Worm (Caenorhabditis elegans) whole organism, L4 larva: ENCODE measurements around the gene ets-9.

ENCODE experiments used
- ceh-82 ChIP-seq: sonication (generic microtip); optimal IDR thresholded peaks from 2 replicates; lab custom pipeline; 2017; ENCODE audit warnings: missing biosample characterization, missing genetic modification characterization
- daf-12 ChIP-seq: fragments of 150-350 bp; optimal IDR thresholded peaks from 2 replicates; lab custom pipeline; 2014; ENCODE audit warnings: missing biosample characterization, missing genetic modification reagents, missing genetic modification characterization
- nhr-10 ChIP-seq: fragments of 150-350 bp; optimal IDR thresholded peaks from 2 replicates; lab custom pipeline; 2014; ENCODE audit warnings: missing biosample characterization, missing genetic modification characterization
- zag-1 ChIP-seq: fragments of 150-350 bp; optimal IDR thresholded peaks from 2 replicates; lab custom pipeline; 2014; ENCODE audit warnings: missing biosample characterization, missing genetic modification characterization
- zip-2 ChIP-seq: fragments of 150-350 bp; optimal IDR thresholded peaks from 2 replicates; lab custom pipeline; 2014; ENCODE audit warnings: missing biosample characterization, missing genetic modification characterization

ce11 chrX:4322847-4323455, 43.4 kb downstream of the ets-9 start:
- TF ChIP-seq ceh-82 (no peak), zag-1 (tag; lab: Kevin White, UChicago) (no peak), daf-12 (tag; lab: Kevin White, UChicago) (no peak), zip-2 (tag; lab: Kevin White, UChicago) (no peak), nhr-10 (no peak)
